Worm (Caenorhabditis elegans) whole organism, L1 larva: ENCODE data around the gene C36E8.6.

Source experiments
- C16A3.4 ChIP-seq: fragments of 150-350 bp; optimal IDR thresholded peaks from 2 replicates; lab custom pipeline; 2014; ENCODE audit warnings: missing biosample characterization, missing genetic modification characterization
- C34B4.2 ChIP-seq: sonication (generic microtip); optimal IDR thresholded peaks from 2 replicates; lab custom pipeline; 2017; ENCODE audit warnings: mild to moderate bottlenecking, missing genetic modification characterization, missing compliant biosample characterization
- Y116A8C.19 ChIP-seq: sonication (generic microtip); optimal IDR thresholded peaks from 2 replicates; lab custom pipeline; 2016; ENCODE audit warnings: missing compliant biosample characterization, missing genetic modification characterization, borderline replicate concordance
- aha-1 ChIP-seq: fragments of 150-350 bp; optimal IDR thresholded peaks from 2 replicates; lab custom pipeline; 2014; ENCODE audit warnings: missing biosample characterization, missing genetic modification characterization
- ceh-63 ChIP-seq: fragments of 200-800 bp; sonication (Bioruptor generic); optimal IDR thresholded peaks from 2 replicates; lab custom pipeline; 2018; ENCODE audit warnings: mild to moderate bottlenecking, missing genetic modification characterization, missing compliant biosample characterization
- ceh-82 ChIP-seq, 3 experiments: fragments of 150-350 bp in 1 of 3; sonication (generic microtip) in 2 of 3; optimal IDR thresholded peaks; 2 replicates each; lab custom pipeline; 2014 to 2017; ENCODE audit warnings: missing biosample characterization in 3 of 3, missing genetic modification characterization in 3 of 3
- ceh-90 ChIP-seq: sonication (generic microtip); optimal IDR thresholded peaks from 2 replicates; lab custom pipeline; 2016; ENCODE audit warnings: missing genetic modification characterization, missing compliant biosample characterization
- ces-1 ChIP-seq: fragments of 150-350 bp; optimal IDR thresholded peaks from 2 replicates; lab custom pipeline; 2014; ENCODE audit warnings: missing biosample characterization, missing genetic modification reagents, missing genetic modification characterization
- dpl-1 ChIP-seq, 3 experiments: fragments of 150-350 bp in 2 of 3; sonication (generic microtip) in 1 of 3; optimal IDR thresholded peaks; 2 replicates each; lab custom pipeline; 2014 to 2017; ENCODE audit warnings: missing biosample characterization in 3 of 3, missing genetic modification characterization in 3 of 3, missing genetic modification reagents in 3 of 3
- efl-3 ChIP-seq: fragments of 200-800 bp; sonication (Bioruptor generic); optimal IDR thresholded peaks from 2 replicates; lab custom pipeline; 2018; ENCODE audit warnings: mild to moderate bottlenecking, missing genetic modification characterization, missing compliant biosample characterization
- egl-13 ChIP-seq: sonication (generic microtip); optimal IDR thresholded peaks from 2 replicates; lab custom pipeline; 2016; ENCODE audit warnings: missing genotype, missing genetic modification reagents, missing genetic modification characterization, missing compliant biosample characterization
- elt-2 ChIP-seq: sonication (generic microtip); optimal IDR thresholded peaks from 2 replicates; lab custom pipeline; 2016; ENCODE audit warnings: missing genetic modification characterization, mild to moderate bottlenecking, inconsistent platforms, missing compliant biosample characterization, missing genetic modification reagents
- elt-3 ChIP-seq, 6 experiments: fragments of 150-350 bp in 1 of 6; sonication (generic microtip); optimal IDR thresholded peaks; 2 replicates each; lab custom pipeline; 2017 to 2018; ENCODE audit warnings: missing biosample characterization in 6 of 6, missing genetic modification characterization in 6 of 6, inconsistent platforms in 1 of 6
- fkh-4 ChIP-seq: sonication (generic microtip); optimal IDR thresholded peaks from 2 replicates; lab custom pipeline; 2016; ENCODE audit warnings: missing compliant biosample characterization, missing genetic modification characterization, borderline replicate concordance
- fkh-8 ChIP-seq: sonication (generic microtip); optimal IDR thresholded peaks from 2 replicates; lab custom pipeline; 2016; ENCODE audit warnings: mild to moderate bottlenecking, missing genetic modification characterization, missing compliant biosample characterization
- fos-1 ChIP-seq: fragments of 150-350 bp; optimal IDR thresholded peaks from 2 replicates; lab custom pipeline; 2014; ENCODE audit warnings: missing biosample characterization, missing genetic modification characterization
- grh-1 ChIP-seq: fragments of 200-800 bp; sonication (Bioruptor generic); IDR thresholded peaks from 2 replicates; pipeline ENCODE4 v1.3.6; 2022; ENCODE audit warnings: missing genetic modification reagents, missing genetic modification characterization, missing compliant biosample characterization
- hlh-17 ChIP-seq: fragments of 200-800 bp; sonication (Bioruptor generic); optimal IDR thresholded peaks from 2 replicates; lab custom pipeline; 2018; ENCODE audit warnings: missing genetic modification characterization, mild to moderate bottlenecking, missing compliant biosample characterization, moderate library complexity, borderline replicate concordance
- hlh-4 ChIP-seq: sonication (generic microtip); optimal IDR thresholded peaks from 2 replicates; lab custom pipeline; 2016; ENCODE audit warnings: mild to moderate bottlenecking, missing genetic modification characterization, missing compliant biosample characterization
- hpl-2 ChIP-seq: fragments of 150-350 bp; optimal IDR thresholded peaks from 2 replicates; lab custom pipeline; 2014; ENCODE audit warnings: missing biosample characterization, missing genetic modification reagents, missing genetic modification characterization
- isw-1 ChIP-seq: fragments of 200-800 bp; sonication (Bioruptor generic); IDR thresholded peaks from 2 replicates; pipeline ENCODE4 v1.3.6; 2022; ENCODE audit warnings: missing genetic modification characterization, missing compliant biosample characterization
- lin-14 ChIP-seq: fragments of 200-800 bp; sonication (Bioruptor generic); optimal IDR thresholded peaks from 2 replicates; lab custom pipeline; 2018; ENCODE audit warnings: mild to moderate bottlenecking, missing genetic modification characterization, moderate library complexity, missing compliant biosample characterization
- lin-35 ChIP-seq, 2 experiments: fragments of 150-350 bp; optimal IDR thresholded peaks; 2 replicates each; lab custom pipeline; 2014; ENCODE audit warnings: missing biosample characterization in 2 of 2, missing genetic modification characterization in 2 of 2, missing genetic modification reagents in 2 of 2
- lin-39 ChIP-seq: fragments of 150-350 bp; optimal IDR thresholded peaks from 2 replicates; lab custom pipeline; 2014; ENCODE audit warnings: missing biosample characterization, missing genetic modification reagents, missing genetic modification characterization
- lsy-2 ChIP-seq, 2 experiments: fragments of 150-350 bp; optimal IDR thresholded peaks; 2 replicates each; lab custom pipeline; 2014; ENCODE audit warnings: missing biosample characterization in 2 of 2, missing genetic modification characterization in 2 of 2
- mab-9 ChIP-seq: fragments of 200-800 bp; sonication (Bioruptor generic); IDR thresholded peaks from 2 replicates; pipeline ENCODE4 v1.3.6; 2022; ENCODE audit warnings: missing genetic modification reagents, missing genetic modification characterization, missing compliant biosample characterization
- mdl-1 ChIP-seq, 2 experiments: fragments of 150-350 bp; optimal IDR thresholded peaks; 2 replicates each; lab custom pipeline; 2014 to 2017; ENCODE audit warnings: missing biosample characterization in 2 of 2, missing genetic modification characterization in 2 of 2, inconsistent platforms in 1 of 2
- mef-2 ChIP-seq: fragments of 150-350 bp; optimal IDR thresholded peaks from 2 replicates; lab custom pipeline; 2014; ENCODE audit warnings: missing biosample characterization, missing genetic modification characterization
- mep-1 ChIP-seq: fragments of 150-350 bp; optimal IDR thresholded peaks from 2 replicates; lab custom pipeline; 2014; ENCODE audit warnings: missing biosample characterization, missing genetic modification characterization
- nhr-11 ChIP-seq: fragments of 150-350 bp; optimal IDR thresholded peaks from 2 replicates; lab custom pipeline; 2014; ENCODE audit warnings: missing biosample characterization, missing genetic modification characterization
- nhr-12 ChIP-seq: sonication (generic microtip); optimal IDR thresholded peaks from 2 replicates; lab custom pipeline; 2017; ENCODE audit warnings: missing biosample characterization, missing genetic modification characterization
- nhr-19 ChIP-seq: fragments of 200-800 bp; sonication (Bioruptor generic); conservative IDR thresholded peaks from 2 replicates; pipeline ENCODE4 v1.3.6; 2022; ENCODE audit warnings: missing genetic modification characterization, missing compliant biosample characterization
- nhr-71 ChIP-seq: sonication (generic microtip); optimal IDR thresholded peaks from 2 replicates; lab custom pipeline; 2016; ENCODE audit warnings: mild to moderate bottlenecking, missing genetic modification characterization, moderate library complexity, missing compliant biosample characterization
- nhr-76 ChIP-seq: sonication (generic microtip); optimal IDR thresholded peaks from 2 replicates; lab custom pipeline; 2017; ENCODE audit warnings: missing biosample characterization, missing genetic modification characterization
- nhr-77 ChIP-seq: fragments of 150-350 bp; optimal IDR thresholded peaks from 2 replicates; lab custom pipeline; 2014; ENCODE audit warnings: missing biosample characterization, missing genetic modification characterization
- nhr-84 ChIP-seq: sonication (generic microtip); optimal IDR thresholded peaks from 2 replicates; lab custom pipeline; 2017; ENCODE audit warnings: missing biosample characterization, missing genetic modification characterization
- nhr-85 ChIP-seq: sonication (generic microtip); peaks from one replicate; lab custom pipeline; 2016; ENCODE audit warnings: missing genetic modification characterization, inconsistent platforms, missing compliant biosample characterization
- nhr-90 ChIP-seq: sonication (generic microtip); optimal IDR thresholded peaks from 2 replicates; lab custom pipeline; 2016; ENCODE audit warnings: mild to moderate bottlenecking, missing genetic modification characterization, missing compliant biosample characterization; ENCODE audit not compliant: poor library complexity
- pax-3 ChIP-seq: fragments of 200-800 bp; sonication (Bioruptor generic); optimal IDR thresholded peaks from 2 replicates; lab custom pipeline; 2018; ENCODE audit warnings: mild to moderate bottlenecking, missing genetic modification characterization, moderate library complexity, missing compliant biosample characterization
- pqm-1 ChIP-seq: sonication (generic microtip); optimal IDR thresholded peaks from 3 replicates; lab custom pipeline; 2017; ENCODE audit warnings: missing biosample characterization, missing genetic modification characterization
- rnt-1 ChIP-seq: sonication (generic microtip); optimal IDR thresholded peaks from 2 replicates; lab custom pipeline; 2016; ENCODE audit warnings: mild to moderate bottlenecking, missing genetic modification characterization, moderate library complexity, missing compliant biosample characterization
- sup-37 ChIP-seq: fragments of 200-800 bp; sonication (Bioruptor generic); optimal IDR thresholded peaks from 2 replicates; lab custom pipeline; 2018; ENCODE audit warnings: mild to moderate bottlenecking, missing genetic modification characterization, missing compliant biosample characterization
- swsn-7 ChIP-seq: sonication (generic microtip); optimal IDR thresholded peaks from 2 replicates; lab custom pipeline; 2016; ENCODE audit warnings: missing genetic modification characterization, missing compliant biosample characterization
- tlp-1 ChIP-seq: fragments of 150-350 bp; optimal IDR thresholded peaks from 2 replicates; lab custom pipeline; 2014; ENCODE audit warnings: missing biosample characterization, missing genetic modification characterization
- unc-130 ChIP-seq: fragments of 150-350 bp; optimal IDR thresholded peaks from 2 replicates; lab custom pipeline; 2017; ENCODE audit warnings: missing biosample characterization, missing genetic modification characterization, inconsistent platforms
- unc-30 ChIP-seq: sonication (generic microtip); optimal IDR thresholded peaks from 2 replicates; lab custom pipeline; 2017; ENCODE audit warnings: missing biosample characterization, missing genetic modification characterization
- unc-62 ChIP-seq: fragments of 150-350 bp; optimal IDR thresholded peaks from 2 replicates; lab custom pipeline; 2014; ENCODE audit warnings: missing biosample characterization, missing genetic modification reagents, missing genetic modification characterization
- unc-86 ChIP-seq: sonication (generic microtip); optimal IDR thresholded peaks from 2 replicates; lab custom pipeline; 2016; ENCODE audit warnings: missing genetic modification characterization, missing compliant biosample characterization
- unc-98 ChIP-seq: fragments of 200-800 bp; sonication (Bioruptor generic); IDR thresholded peaks from 2 replicates; pipeline ENCODE4 v1.3.6; 2022; ENCODE audit warnings: missing genetic modification characterization, missing compliant biosample characterization
- vab-15 ChIP-seq: sonication (generic microtip); optimal IDR thresholded peaks from 2 replicates; lab custom pipeline; 2017; ENCODE audit warnings: missing genotype, mild to moderate bottlenecking, missing genetic modification characterization, missing compliant biosample characterization
- zag-1 ChIP-seq: fragments of 150-350 bp; optimal IDR thresholded peaks from 2 replicates; lab custom pipeline; 2014; ENCODE audit warnings: missing biosample characterization, missing genetic modification characterization
- ztf-11 ChIP-seq, 2 experiments: sonication (generic microtip); optimal IDR thresholded peaks; 2 replicates each; lab custom pipeline; 2016 to 2017; ENCODE audit warnings: missing genetic modification characterization in 2 of 2, missing biosample characterization in 1 of 2, missing compliant biosample characterization in 1 of 2
- ztf-4 ChIP-seq: fragments of 150-350 bp; optimal IDR thresholded peaks from 2 replicates; lab custom pipeline; 2014; ENCODE audit warnings: missing biosample characterization, missing genetic modification characterization

The C36E8.6 gene

ce11 chrIII:3954220-3954619 is 33.6 kb upstream of the C36E8.6 start (continued):
- TF ChIP-seq mep-1 (tag; lab: Kevin White, UChicago): peak; percentile 52
- TF ChIP-seq grh-1 (GFP tag; lab: Robert Waterston, UW): no peak
- TF ChIP-seq elt-3 (tag; optimal IDR thresholded peaks at IDR 0.05; lab: Kevin White, UChicago): no peak
- peak; percentile 37 for TF ChIP-seq swsn-7 (tag; lab: Kevin White, UChicago)
- peak; percentile 67 for TF ChIP-seq fkh-8 (tag; lab: Kevin White, UChicago)
- no peak for TF ChIP-seq zag-1
- TF ChIP-seq nhr-19 (GFP tag; lab: Robert Waterston, UW): peak; percentile 49; the same call in 1 of the 2 replicates
- no peak for TF ChIP-seq mef-2 (tag; lab: Kevin White, UChicago)
- TF ChIP-seq fos-1 (tag; lab: Kevin White, UChicago): no peak
- no peak for TF ChIP-seq nhr-85
- TF ChIP-seq elt-2 (tag; lab: Kevin White, UChicago): no peak
- peak; percentile 90 for TF ChIP-seq lin-14 (GFP tag; lab: Kevin White, UChicago)
- TF ChIP-seq unc-30 (tag; lab: Kevin White, UChicago): no peak
- no peak for TF ChIP-seq hpl-2 (GFP tag; lab: Kevin White, UChicago)
- no peak for TF ChIP-seq C34B4.2 (tag; lab: Kevin White, UChicago)
- TF ChIP-seq vab-15 (tag; lab: Kevin White, UChicago): peak; percentile 29
- no peak for TF ChIP-seq ces-1 (GFP tag; lab: Kevin White, UChicago)
- TF ChIP-seq isw-1 (GFP tag; lab: Robert Waterston, UW): no peak
- TF ChIP-seq nhr-71 (tag; lab: Kevin White, UChicago): peak; percentile 85
- TF ChIP-seq unc-98 (GFP tag; lab: Robert Waterston, UW): no peak
- no peak for TF ChIP-seq ceh-63 (GFP tag; lab: Kevin White, UChicago)
- TF ChIP-seq nhr-76 (tag; lab: Kevin White, UChicago): no peak
- no peak for TF ChIP-seq egl-13 (tag; lab: Kevin White, UChicago)
- peak; percentile 57 for TF ChIP-seq pax-3 (tag; lab: Kevin White, UChicago)
- peak; percentile 34 for TF ChIP-seq rnt-1 (tag; lab: Kevin White, UChicago)
- no peak for TF ChIP-seq sup-37 (GFP tag; lab: Kevin White, UChicago)
- TF ChIP-seq ceh-82 (tag; optimal IDR thresholded peaks at IDR 0.05; lab: Kevin White, UChicago): peak in 1 of 3 experiments; percentile 8
- TF ChIP-seq efl-3 (GFP tag; lab: Kevin White, UChicago): no peak
- peak; percentile 70 for TF ChIP-seq ztf-4
- peak in 1 of 2 experiments; percentile 90 for TF ChIP-seq mdl-1 (tag; optimal IDR thresholded peaks at IDR 0.05; lab: Kevin White, UChicago)
- peak; percentile 20 to 70 for TF ChIP-seq lin-35 (GFP tag; optimal IDR thresholded peaks at IDR 0.05; lab: Kevin White, UChicago)
- no peak for TF ChIP-seq mab-9
- no peak for TF ChIP-seq nhr-11 (tag; lab: Kevin White, UChicago)
- no peak for TF ChIP-seq nhr-12 (tag; lab: Kevin White, UChicago)
- no peak for TF ChIP-seq fkh-4 (tag; lab: Kevin White, UChicago)
- TF ChIP-seq C16A3.4 (tag; lab: Kevin White, UChicago): peak; percentile 42
- no peak for TF ChIP-seq hlh-4
- TF ChIP-seq tlp-1: no peak
- no peak for TF ChIP-seq nhr-90 (tag; lab: Kevin White, UChicago)
- TF ChIP-seq hlh-17 (GFP tag; lab: Kevin White, UChicago): no peak
- peak; percentile 54 for TF ChIP-seq unc-130 (tag; lab: Kevin White, UChicago)
- no peak for TF ChIP-seq nhr-84
- no peak for TF ChIP-seq pqm-1 (tag; lab: Kevin White, UChicago)
- no peak for TF ChIP-seq aha-1 (tag; lab: Kevin White, UChicago)
- no peak for TF ChIP-seq ceh-90 (tag; lab: Kevin White, UChicago)
- no peak for TF ChIP-seq unc-62 (GFP tag; lab: Kevin White, UChicago)
- TF ChIP-seq unc-86 (tag; lab: Kevin White, UChicago): peak; percentile 22
- TF ChIP-seq Y116A8C.19 (tag; lab: Kevin White, UChicago): no peak
- no peak for TF ChIP-seq nhr-77
- peak in 1 of 2 experiments; percentile 8 for TF ChIP-seq ztf-11 (tag; optimal IDR thresholded peaks at IDR 0.05; lab: Kevin White, UChicago)
- TF ChIP-seq lin-39: no peak
- peak in 1 of 3 experiments; percentile 1 for TF ChIP-seq dpl-1 (GFP tag; optimal IDR thresholded peaks at IDR 0.05; lab: Kevin White, UChicago)
- peak; percentile 42 to 58 for TF ChIP-seq lsy-2 (tag; optimal IDR thresholded peaks at IDR 0.05; lab: Kevin White, UChicago)
